Fruit fly (Drosophila melanogaster): ENCODE measurements around the gene Or2a.
A peak's percentile ranks its signal among the peaks of the same experiment; 100 is the strongest.

Gene Or2a

DNA sequence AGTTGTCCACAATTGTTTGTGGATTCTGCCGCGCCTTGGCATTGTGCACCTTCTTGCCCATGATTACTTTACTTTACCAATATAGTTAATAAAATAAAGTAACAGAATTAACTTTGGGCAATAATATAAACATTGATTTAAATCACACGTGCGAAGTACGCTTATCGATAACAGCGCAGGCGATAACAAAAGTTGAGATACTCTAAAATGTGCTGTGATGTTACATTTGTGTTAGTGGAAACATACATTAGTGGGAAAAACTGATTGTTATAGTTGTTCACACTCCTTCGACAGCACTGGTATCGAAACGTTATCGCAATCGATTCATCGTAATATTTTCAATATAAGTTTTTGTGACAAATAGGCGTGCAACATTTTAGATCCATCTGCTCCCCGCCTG is 4.2 kb upstream of the Or2a start, which contains the start of gene kz (continued):
- peak; percentile 96 for TF ChIP-seq mld (GFP tag; IDR thresholded peaks at IDR 0.05; ENCODE audit: partially characterized antibody)
- no peak for TF ChIP-seq CG6272 (GFP tag; IDR thresholded peaks at IDR 0.05)
- 0 out of 3 replicates have a peak, but pooled peaks have one; percentile 32 for TF ChIP-seq ci (GFP tag; IDR thresholded peaks at IDR 0.05)
- TF ChIP-seq CG16813 (GFP tag; IDR thresholded peaks at IDR 0.05; ENCODE audit: partially characterized antibody): peak; percentile 93
- TF ChIP-seq Bgb (GFP tag; IDR thresholded peaks at IDR 0.05; ENCODE audit: partially characterized antibody): peak; percentile 97
- TF ChIP-seq MESR4 (GFP tag; optimal IDR thresholded peaks at IDR 0.05): peak; percentile 67
- TF ChIP-seq cg (GFP tag; optimal IDR thresholded peaks at IDR 0.05): peak; percentile 23
- TF ChIP-seq NK7.1 (GFP tag; optimal IDR thresholded peaks at IDR 0.05): no peak
- 0 out of 2 replicates have a peak, but pooled peaks have one; percentile 21 for TF ChIP-seq CG2129 (GFP tag; IDR thresholded peaks at IDR 0.05; ENCODE audit: partially characterized antibody)
- TF ChIP-seq nerfin-2 (GFP tag; IDR thresholded peaks at IDR 0.05; ENCODE audit: partially characterized antibody): peak; percentile 100
- TF ChIP-seq Lpt (GFP tag; optimal IDR thresholded peaks at IDR 0.05): no peak
- TF ChIP-seq phol (tag; optimal IDR thresholded peaks at IDR 0.05): peak; percentile 34
- TF ChIP-seq Eip74EF (GFP tag; optimal IDR thresholded peaks at IDR 0.05): no peak
- TF ChIP-seq Dp (GFP tag; optimal IDR thresholded peaks at IDR 0.05): peak; percentile 66
- peak; percentile 64 for TF ChIP-seq sens (GFP tag)
- TF ChIP-seq CG9797 (GFP tag; optimal IDR thresholded peaks at IDR 0.05): peak; percentile 45
- TF ChIP-seq CG17186 (GFP tag; optimal IDR thresholded peaks at IDR 0.05): peak; percentile 50
- TF ChIP-seq Med (GFP tag): peak; percentile 77
- peak; percentile 94 for TF ChIP-seq bbx (GFP tag; IDR thresholded peaks at IDR 0.05; ENCODE audit: partially characterized antibody)
- peak; percentile 77 for TF ChIP-seq Doc3 (GFP tag; IDR thresholded peaks at IDR 0.05; ENCODE audit: partially characterized antibody)
- TF ChIP-seq CG42726 (GFP tag; IDR thresholded peaks at IDR 0.05; ENCODE audit: partially characterized antibody): peak; percentile 84; the same call in 1 of the 2 replicates

DNA sequence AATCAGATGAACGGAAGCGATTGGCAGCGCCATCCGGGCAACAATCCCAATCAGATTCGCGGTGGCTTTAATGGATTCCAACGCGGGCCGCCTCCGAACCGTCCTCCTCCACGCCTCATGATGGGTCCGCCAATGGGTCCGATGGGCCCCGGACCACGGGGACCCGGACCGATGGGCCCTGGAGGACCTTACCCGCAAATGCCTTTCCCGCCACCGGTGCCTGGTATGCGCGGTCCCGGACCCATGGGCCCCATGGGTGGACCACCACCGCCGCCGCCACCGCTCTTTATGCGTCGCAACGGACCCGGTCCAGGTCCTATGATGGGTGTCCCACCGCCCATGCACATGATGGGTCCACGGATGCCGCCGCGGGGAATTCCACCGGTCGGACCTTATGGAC is 3.1 kb upstream of the Or2a start:
- TF ChIP-seq Hr39 (optimal IDR thresholded peaks at IDR 0.05) (peak; percentile 76), sna (GFP tag; IDR thresholded peaks at IDR 0.05; ENCODE audit: partially characterized antibody) (no peak)

- TF ChIP-seq hkb (optimal IDR thresholded peaks at IDR 0.05) (no peak), hkb (GFP tag; IDR thresholded peaks at IDR 0.05) (no peak), Elba2 (GFP tag; optimal IDR thresholded peaks at IDR 0.05) (peak; percentile 11), CG9437 (GFP tag; optimal IDR thresholded peaks at IDR 0.05) (peak; percentile 97)
Observed at dm6 chrX:2244753-2245152, 1.3 kb upstream of the Or2a start.

- TF ChIP-seq CG7556 (GFP tag; optimal IDR thresholded peaks at IDR 0.05): no peak
- TF ChIP-seq BtbVII (GFP tag; optimal IDR thresholded peaks at IDR 0.05): no peak
- TF ChIP-seq CG13894 (tag; optimal IDR thresholded peaks at IDR 0.05): no peak
- no peak for TF ChIP-seq CG5180 (GFP tag; optimal IDR thresholded peaks at IDR 0.05)
- no peak for TF ChIP-seq HLH3B (GFP tag; IDR thresholded peaks at IDR 0.05)
- no peak for TF ChIP-seq eve (GFP tag; optimal IDR thresholded peaks at IDR 0.05)
- TF ChIP-seq CG17385 (GFP tag; optimal IDR thresholded peaks at IDR 0.05): no peak
- TF ChIP-seq CG1603 (tag; optimal IDR thresholded peaks at IDR 0.05): no peak
- TF ChIP-seq psq (GFP tag; optimal IDR thresholded peaks at IDR 0.05): no peak
- peak; percentile 49; the same call in 1 of the 2 replicates for TF ChIP-seq hbn (GFP tag; IDR thresholded peaks at IDR 0.05; ENCODE audit: partially characterized antibody)
- TF ChIP-seq Sox102F (GFP tag; optimal IDR thresholded peaks at IDR 0.05): no peak
- TF ChIP-seq E2f1 (GFP tag; IDR thresholded peaks at IDR 0.05): no peak
- no peak for TF ChIP-seq Dip3 (GFP tag; optimal IDR thresholded peaks at IDR 0.05)
- no peak for TF ChIP-seq NC2β (GFP tag; optimal IDR thresholded peaks at IDR 0.05)
- no peak for TF ChIP-seq CG17612 (GFP tag; IDR thresholded peaks at IDR 0.05)
- TF ChIP-seq az2 (GFP tag; optimal IDR thresholded peaks at IDR 0.05): no peak
- no peak for TF ChIP-seq CG6765 (GFP tag; optimal IDR thresholded peaks at IDR 0.05)
- no peak for TF ChIP-seq CG8924 (tag; optimal IDR thresholded peaks at IDR 0.05)
- TF ChIP-seq NFAT (GFP tag; IDR thresholded peaks at IDR 0.05): no peak
- TF ChIP-seq CG34224 (GFP tag; IDR thresholded peaks at IDR 0.05; ENCODE audit: partially characterized antibody): peak; percentile 77
- TF ChIP-seq phol (tag; optimal IDR thresholded peaks at IDR 0.05): no peak
Observed at dm6 chrX:2249763-2250162, 3.7 kb downstream of the Or2a start, which contains the start of gene crn. Gene crn, minus strand, starts transcription at chrX:2249983.
